Fruit fly (Drosophila melanogaster) whole organism, embryonic: ENCODE data around the gene ph-d.
A peak's percentile ranks its signal among the peaks of the same experiment; 100 is the strongest.

ENCODE experiments used
- Asciz ChIP-seq: fragments of 200-800 bp; sonication (Bioruptor generic); optimal IDR thresholded peaks from 2 replicates; lab custom pipeline; 2017; ENCODE audit warnings: missing biosample characterization, mild to moderate bottlenecking, missing genetic modification characterization, missing genetic modification reagents
- CG10274 ChIP-seq: fragments of 200-800 bp; sonication (Bioruptor generic); optimal IDR thresholded peaks from 3 replicates; lab custom pipeline; 2017; ENCODE audit warnings: missing biosample characterization, mild to moderate bottlenecking, missing genetic modification characterization
- CG10321 ChIP-seq: fragments of 200-800 bp; sonication (Bioruptor generic); IDR thresholded peaks from 2 replicates; pipeline ENCODE4 v1.3.6; 2022; ENCODE audit warnings: missing biosample characterization, missing genetic modification characterization
- CG10543 ChIP-seq: fragments of 200-800 bp; sonication (Bioruptor generic); optimal IDR thresholded peaks from 3 replicates; lab custom pipeline; 2017; ENCODE audit warnings: missing biosample characterization, mild to moderate bottlenecking, missing genetic modification characterization, moderate library complexity
- CG13894 ChIP-seq: fragments of 200-800 bp; sonication (Bioruptor generic); optimal IDR thresholded peaks from 3 replicates; lab custom pipeline; 2018; ENCODE audit warnings: missing biosample characterization, mild to moderate bottlenecking, missing genetic modification characterization, moderate library complexity
- CG16813 ChIP-seq: fragments of 200-800 bp; sonication (Bioruptor generic); IDR thresholded peaks from 3 replicates; pipeline ENCODE4 v1.3.6; 2022; ENCODE audit warnings: missing biosample characterization, missing genetic modification characterization; ENCODE audit not compliant: partially characterized antibody
- CG17802 ChIP-seq: fragments of 200-800 bp; sonication (Bioruptor generic); optimal IDR thresholded peaks from 2 replicates; lab custom pipeline; 2018; ENCODE audit warnings: missing biosample characterization, mild to moderate bottlenecking, missing genetic modification characterization, moderate library complexity
- CG17829 ChIP-seq: fragments of 200-800 bp; optimal IDR thresholded peaks from 2 replicates; lab custom pipeline; 2019; ENCODE audit warnings: missing biosample characterization, mild to moderate bottlenecking, missing genetic modification characterization, moderate library complexity
- CG18764 ChIP-seq: fragments of 200-800 bp; sonication (Bioruptor generic); optimal IDR thresholded peaks from 3 replicates; lab custom pipeline; 2016; ENCODE audit warnings: missing biosample characterization, missing genetic modification characterization
- CG3065 ChIP-seq: fragments of 200-800 bp; sonication (Bioruptor generic); optimal IDR thresholded peaks from 2 replicates; lab custom pipeline; 2016; ENCODE audit warnings: missing biosample characterization, missing genetic modification characterization
- CG31224 ChIP-seq: fragments of 200-800 bp; sonication (Bioruptor generic); IDR thresholded peaks from 2 replicates; pipeline ENCODE4 v1.3.6; 2022; ENCODE audit warnings: missing biosample characterization, missing genetic modification characterization
- CG34422 ChIP-seq: fragments of 200-800 bp; sonication (Bioruptor generic); IDR thresholded peaks from 3 replicates; pipeline ENCODE4 v1.3.6; 2022; ENCODE audit warnings: missing biosample characterization, missing genetic modification characterization
- CG3726 ChIP-seq: fragments of 200-800 bp; sonication (Bioruptor generic); IDR thresholded peaks from 3 replicates; pipeline ENCODE4, ENCODE4 v1.3.6; 2022; ENCODE audit warnings: missing biosample characterization, missing genetic modification characterization
- CG3995 ChIP-seq: fragments of 200-800 bp; sonication (Bioruptor generic); optimal IDR thresholded peaks from 3 replicates; lab custom pipeline; 2016; ENCODE audit warnings: missing biosample characterization, missing genetic modification characterization
- CG4328 ChIP-seq: fragments of 200-800 bp; sonication (Bioruptor generic); optimal IDR thresholded peaks from 3 replicates; lab custom pipeline; 2017; ENCODE audit warnings: missing biosample characterization, missing genetic modification reagents, missing genetic modification characterization
- CG4424 ChIP-seq: fragments of 200-800 bp; sonication (Bioruptor generic); optimal IDR thresholded peaks from 3 replicates; lab custom pipeline; 2016; ENCODE audit warnings: missing biosample characterization, missing genetic modification characterization
- CG5953 ChIP-seq: fragments of 200-800 bp; sonication (Bioruptor generic); IDR thresholded peaks from 2 replicates; pipeline ENCODE4 v1.3.6; 2022; ENCODE audit warnings: missing biosample characterization, missing genetic modification characterization
- CG7963 ChIP-seq: fragments of 200-800 bp; sonication (Bioruptor generic); IDR thresholded peaks from 3 replicates; pipeline ENCODE4 v1.3.6; 2022; ENCODE audit warnings: missing biosample characterization, missing genetic modification characterization; ENCODE audit not compliant: partially characterized antibody
- CTCF ChIP-seq: fragments of 200-800 bp; sonication (Bioruptor generic); optimal IDR thresholded peaks from 2 replicates; lab custom pipeline; 2017; ENCODE audit warnings: missing biosample characterization, mild to moderate bottlenecking, missing genetic modification characterization, moderate library complexity
- Chrac-16 ChIP-seq: fragments of 200-800 bp; sonication (Bioruptor generic); optimal IDR thresholded peaks from 3 replicates; lab custom pipeline; 2016; ENCODE audit warnings: missing biosample characterization, missing genetic modification characterization
- Dbx ChIP-seq: fragments of 200-800 bp; sonication (Bioruptor generic); IDR thresholded peaks from 3 replicates; pipeline ENCODE4 v1.3.6; 2022; ENCODE audit warnings: missing biosample characterization, missing genetic modification characterization
- Dp ChIP-seq: fragments of 200-800 bp; sonication (Bioruptor generic); optimal IDR thresholded peaks from 2 replicates; lab custom pipeline; 2018; ENCODE audit warnings: missing biosample characterization, mild to moderate bottlenecking, missing genetic modification characterization, moderate library complexity
- E2f2 ChIP-seq: fragments of 200-800 bp; sonication (Bioruptor generic); IDR thresholded peaks from 2 replicates; pipeline ENCODE4 v1.3.6; 2022; ENCODE audit warnings: missing biosample characterization, missing genetic modification characterization
- ERR ChIP-seq: fragments of 200-800 bp; sonication (Bioruptor generic); optimal IDR thresholded peaks from 2 replicates; lab custom pipeline; 2016; ENCODE audit warnings: missing biosample characterization, missing genetic modification characterization
- Hr51 ChIP-seq, 2 experiments: fragments of 200-800 bp; sonication (Bioruptor generic); optimal IDR thresholded peaks; 2 replicates in 1 of 2; 3 replicates in 1 of 2; lab custom pipeline; 2016 to 2018; ENCODE audit warnings: missing biosample characterization in 2 of 2, missing genetic modification characterization in 2 of 2, mild to moderate bottlenecking in 1 of 2, moderate library complexity in 1 of 2
- Jarid2 ChIP-seq: fragments of 200-800 bp; sonication (Bioruptor generic); optimal IDR thresholded peaks from 3 replicates; lab custom pipeline; 2017; ENCODE audit warnings: mild to moderate bottlenecking, missing biosample characterization, missing genetic modification reagents, missing genetic modification characterization
- Meics ChIP-seq: fragments of 200-800 bp; sonication (Bioruptor generic); optimal IDR thresholded peaks from 2 replicates; lab custom pipeline; 2017; ENCODE audit warnings: missing biosample characterization, mild to moderate bottlenecking, missing genetic modification characterization
- Mes4 ChIP-seq: fragments of 200-800 bp; sonication (Bioruptor generic); optimal IDR thresholded peaks from 2 replicates; lab custom pipeline; 2016; ENCODE audit warnings: missing biosample characterization, missing genetic modification characterization
- Poxn ChIP-seq: fragments of 200-800 bp; sonication (Bioruptor generic); IDR thresholded peaks from 2 replicates; pipeline ENCODE4 v1.3.6; 2022; ENCODE audit warnings: missing biosample characterization, missing genetic modification characterization
- Side ChIP-seq: fragments of 200-800 bp; sonication (Bioruptor generic); optimal IDR thresholded peaks from 2 replicates; lab custom pipeline; 2016; ENCODE audit warnings: missing biosample characterization, missing genetic modification characterization
- Six4 ChIP-seq: fragments of 200-800 bp; sonication (Bioruptor generic); optimal IDR thresholded peaks from 2 replicates; lab custom pipeline; 2016; ENCODE audit warnings: missing biosample characterization, missing genetic modification characterization
- Tbp ChIP-seq: fragments of >200 bp; optimal IDR thresholded peaks from 2 replicates; lab custom pipeline; 2018; ENCODE audit warnings: missing biosample characterization, missing genetic modification characterization
- abd-A ChIP-seq: fragments of 200-800 bp; sonication (Bioruptor generic); optimal IDR thresholded peaks from 3 replicates; lab custom pipeline; 2019; ENCODE audit warnings: missing biosample characterization, mild to moderate bottlenecking, missing genetic modification characterization, moderate library complexity
- bbx ChIP-seq: fragments of 200-800 bp; sonication (Bioruptor generic); IDR thresholded peaks from 2 replicates; pipeline ENCODE4 v1.3.6; 2022; ENCODE audit warnings: missing biosample characterization, missing genetic modification characterization; ENCODE audit not compliant: partially characterized antibody
- bsh ChIP-seq, 2 experiments: fragments of 200-800 bp; sonication (Bioruptor generic); optimal IDR thresholded peaks; 2 replicates each; lab custom pipeline; 2017 to 2018; ENCODE audit warnings: mild to moderate bottlenecking in 2 of 2, missing biosample characterization in 2 of 2, missing genetic modification characterization in 2 of 2, moderate library complexity in 1 of 2
- ci ChIP-seq: fragments of 200-800 bp; sonication (Bioruptor generic); IDR thresholded peaks from 3 replicates; pipeline ENCODE4 v1.3.6; 2022; ENCODE audit warnings: missing biosample characterization, missing genetic modification characterization
- dan ChIP-seq: fragments of 200-800 bp; sonication (Bioruptor generic); IDR thresholded peaks from 2 replicates; pipeline ENCODE4 v1.3.6; 2022; ENCODE audit warnings: missing biosample characterization, missing genetic modification characterization
- ems ChIP-seq: fragments of 200-800 bp; sonication (Bioruptor generic); optimal IDR thresholded peaks from 3 replicates; lab custom pipeline; 2016; ENCODE audit warnings: missing biosample characterization, missing genetic modification characterization
- fd3F ChIP-seq: fragments of 200-800 bp; sonication (Bioruptor generic); optimal IDR thresholded peaks from 2 replicates; lab custom pipeline; 2018; ENCODE audit warnings: missing biosample characterization, mild to moderate bottlenecking, missing genetic modification characterization, moderate library complexity
- fd64A ChIP-seq: fragments of 200-800 bp; sonication (Bioruptor generic); optimal IDR thresholded peaks from 3 replicates; lab custom pipeline; 2018; ENCODE audit warnings: missing biosample characterization, mild to moderate bottlenecking, missing genetic modification characterization
- gce ChIP-seq: fragments of 200-800 bp; sonication (Bioruptor generic); IDR thresholded peaks from 3 replicates; pipeline ENCODE4 v1.3.6; 2022; ENCODE audit warnings: missing biosample characterization, missing genetic modification characterization
- gsb ChIP-seq: fragments of 200-800 bp; sonication (Bioruptor generic); IDR thresholded peaks from 2 replicates; pipeline ENCODE4 v1.3.6; 2022; ENCODE audit warnings: missing biosample characterization, missing genetic modification characterization
- inv ChIP-seq: fragments of 200-800 bp; sonication (Bioruptor generic); IDR thresholded peaks from 2 replicates; pipeline ENCODE4 v1.3.6; 2022; ENCODE audit warnings: missing biosample characterization, missing genetic modification characterization; ENCODE audit not compliant: partially characterized antibody
- kay ChIP-seq: fragments of 200-800 bp; sonication (Bioruptor generic); optimal IDR thresholded peaks from 2 replicates; lab custom pipeline; 2016; ENCODE audit warnings: missing biosample characterization, missing genetic modification characterization
- org-1 ChIP-seq: fragments of 200-800 bp; sonication (Bioruptor generic); optimal IDR thresholded peaks from 2 replicates; lab custom pipeline; 2017; ENCODE audit warnings: missing biosample characterization, missing genetic modification characterization
- pfk ChIP-seq: fragments of 200-800 bp; sonication (Bioruptor generic); optimal IDR thresholded peaks from 2 replicates; lab custom pipeline; 2018; ENCODE audit warnings: missing biosample characterization, mild to moderate bottlenecking, missing genetic modification characterization, moderate library complexity
- sim ChIP-seq: fragments of 200-800 bp; sonication (Bioruptor generic); IDR thresholded peaks from 2 replicates; pipeline ENCODE4 v1.3.6; 2022; ENCODE audit warnings: missing biosample characterization, missing genetic modification characterization
- so ChIP-seq: fragments of 200-800 bp; sonication (Bioruptor generic); IDR thresholded peaks from 3 replicates; pipeline ENCODE4 v1.3.6; 2022; ENCODE audit warnings: missing biosample characterization, missing genetic modification characterization
- tup ChIP-seq: fragments of 200-800 bp; sonication (Bioruptor generic); optimal IDR thresholded peaks from 2 replicates; lab custom pipeline; 2016; ENCODE audit warnings: missing biosample characterization, mild to moderate bottlenecking, missing genetic modification characterization, moderate library complexity
- vvl ChIP-seq: fragments of 200-800 bp; sonication (Bioruptor generic); IDR thresholded peaks from 2 replicates; pipeline ENCODE4 v1.3.6; 2022; ENCODE audit warnings: missing biosample characterization, missing genetic modification characterization
- yki ChIP-seq: fragments of >200 bp; optimal IDR thresholded peaks from 3 replicates; lab custom pipeline; 2018
- zf30C ChIP-seq: fragments of 200-800 bp; sonication (Bioruptor generic); optimal IDR thresholded peaks from 3 replicates; lab custom pipeline; 2018; ENCODE audit warnings: missing biosample characterization, mild to moderate bottlenecking, missing genetic modification characterization

The ph-d gene

DNA sequence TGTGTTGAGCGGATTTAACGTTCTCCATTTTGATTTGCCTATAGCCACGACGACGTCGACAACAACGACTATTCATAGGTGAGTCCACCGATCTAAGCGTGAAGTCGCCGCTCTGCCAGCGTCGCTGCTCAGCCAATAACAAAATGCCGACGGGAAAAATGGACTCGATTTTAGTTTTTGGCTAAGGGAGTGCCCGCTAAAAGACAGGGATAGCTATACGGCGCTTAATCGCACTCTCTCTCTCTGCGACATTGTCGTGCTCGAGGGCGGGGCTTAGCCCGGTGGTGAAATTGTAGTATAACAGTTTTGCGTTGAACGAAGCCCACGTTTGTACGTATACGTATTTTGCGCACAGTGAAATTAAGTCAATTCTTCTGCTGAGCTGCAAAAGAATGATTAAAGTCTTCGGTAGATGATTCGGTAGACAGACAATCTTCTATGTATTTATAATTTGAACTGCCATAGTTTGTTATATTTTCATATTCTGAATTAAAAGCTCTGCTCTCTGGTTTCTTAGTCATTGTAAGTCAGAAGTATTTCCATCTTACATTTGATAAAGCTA lies 2.5 kb upstream of the ph-d start (continued):
- peak; percentile 50 for TF ChIP-seq Jarid2
- TF ChIP-seq CG5953 (GFP tag; lab: Robert Waterston, UW) = no peak
- TF ChIP-seq CG18764 (GFP tag; lab: Kevin White, UChicago) = no peak
- TF ChIP-seq fd64A (GFP tag; lab: Kevin White, UChicago) = no peak
- TF ChIP-seq Mes4 (GFP tag; lab: Kevin White, UChicago) = no peak
- no peak for TF ChIP-seq CG3726 (GFP tag; lab: Robert Waterston, UW)
- TF ChIP-seq inv (GFP tag; lab: Robert Waterston, UW) = no peak
- no peak for TF ChIP-seq ems
- no peak for TF ChIP-seq Chrac-16 (GFP tag; lab: Kevin White, UChicago)
- no peak for TF ChIP-seq dan (GFP tag; lab: Robert Waterston, UW)
- TF ChIP-seq Poxn (GFP tag; lab: Robert Waterston, UW) = no peak
- TF ChIP-seq CG16813 = no peak
- no peak for TF ChIP-seq CG4328 (GFP tag; lab: Kevin White, UChicago)
- TF ChIP-seq Hr51 (GFP tag; optimal IDR thresholded peaks at IDR 0.05; lab: Kevin White, UChicago) = no peak
- TF ChIP-seq CG17829 = no peak
- no peak for TF ChIP-seq yki (lab: Kevin White, UChicago)
- TF ChIP-seq CG10274 = no peak
- no peak for TF ChIP-seq CG7963
- TF ChIP-seq CTCF = no peak
- TF ChIP-seq ERR = no peak
- no peak for TF ChIP-seq Side
- TF ChIP-seq sim (GFP tag; lab: Robert Waterston, UW) = no peak
- no peak for TF ChIP-seq Six4 (GFP tag; lab: Kevin White, UChicago)
- peak; percentile 67; the same call in 1 of the 3 replicates for TF ChIP-seq ci (GFP tag; lab: Robert Waterston, UW)
- TF ChIP-seq Dp (GFP tag; lab: Kevin White, UChicago) = no peak
- no peak for TF ChIP-seq gsb (GFP tag; lab: Robert Waterston, UW)
- TF ChIP-seq CG3995 (GFP tag; lab: Kevin White, UChicago) = no peak
- no peak for TF ChIP-seq kay (GFP tag; lab: Kevin White, UChicago)
- TF ChIP-seq CG3065 = no peak
- no peak for TF ChIP-seq fd3F (GFP tag; lab: Kevin White, UChicago)
- no peak for TF ChIP-seq Asciz (GFP tag; lab: Kevin White, UChicago)
- no peak for TF ChIP-seq CG31224 (GFP tag; lab: Robert Waterston, UW)
- no peak for TF ChIP-seq so (GFP tag; lab: Robert Waterston, UW)
- TF ChIP-seq CG10543 (GFP tag; lab: Kevin White, UChicago) = peak; percentile 29
- no peak for TF ChIP-seq CG34422 (GFP tag; lab: Robert Waterston, UW)
- peak; percentile 96 for TF ChIP-seq CG10321 (GFP tag; lab: Robert Waterston, UW)
- no peak for TF ChIP-seq bsh (GFP tag; optimal IDR thresholded peaks at IDR 0.05; lab: Kevin White, UChicago)
- TF ChIP-seq zf30C (GFP tag; lab: Kevin White, UChicago) = no peak
- no peak for TF ChIP-seq CG4424 (GFP tag; lab: Kevin White, UChicago)
- peak; percentile 55 for TF ChIP-seq pfk
- TF ChIP-seq vvl (GFP tag; lab: Robert Waterston, UW) = 0 out of 2 replicates have a peak, but pooled peaks have one; percentile 36
- no peak for TF ChIP-seq Meics (GFP tag; lab: Kevin White, UChicago)
- TF ChIP-seq Dbx (GFP tag; lab: Robert Waterston, UW) = no peak
- TF ChIP-seq bbx = 0 out of 2 replicates have a peak, but pooled peaks have one; percentile 28
- TF ChIP-seq tup = no peak
- TF ChIP-seq E2f2 (GFP tag; lab: Robert Waterston, UW) = no peak
- TF ChIP-seq CG13894 (tag; lab: Kevin White, UChicago) = no peak
- TF ChIP-seq CG17802 (tag; lab: Kevin White, UChicago) = no peak
- TF ChIP-seq Tbp (GFP tag; lab: Kevin White, UChicago) = no peak
- TF ChIP-seq org-1 (GFP tag; lab: Kevin White, UChicago) = no peak
- peak; percentile 85 for TF ChIP-seq abd-A (tag; lab: Kevin White, UChicago)
- TF ChIP-seq gce (GFP tag; lab: Robert Waterston, UW) = no peak
